Worm (Caenorhabditis elegans): ENCODE data around the gene ZC239.17.

- no peak for TF ChIP-seq ama-1 (optimal IDR thresholded peaks at IDR 0.05)
- no peak for TF ChIP-seq egl-27 (tag; optimal IDR thresholded peaks at IDR 0.05)
- TF ChIP-seq unc-62 (GFP tag; optimal IDR thresholded peaks at IDR 0.05 in 1 of 2): no peak
- no peak for TF ChIP-seq unc-62 (tag; optimal IDR thresholded peaks at IDR 0.05)
- TF ChIP-seq snpc-4 (tag; optimal IDR thresholded peaks at IDR 0.05): no peak
- TF ChIP-seq aha-1 (tag): no peak
- no peak for TF ChIP-seq rbr-2 (tag; optimal IDR thresholded peaks at IDR 0.05)
- TF ChIP-seq ceh-82 (tag; optimal IDR thresholded peaks at IDR 0.05): no peak
- TF ChIP-seq pqm-1 (tag; optimal IDR thresholded peaks at IDR 0.05): no peak
- TF ChIP-seq nhr-237 (tag; optimal IDR thresholded peaks at IDR 0.05): no peak
- TF ChIP-seq lin-13 (GFP tag; optimal IDR thresholded peaks at IDR 0.05): no peak
- no peak for TF ChIP-seq ceh-62 (tag; optimal IDR thresholded peaks at IDR 0.05)
- TF ChIP-seq nhr-11 (tag; optimal IDR thresholded peaks at IDR 0.05): no peak
- no peak for TF ChIP-seq hlh-11 (tag; optimal IDR thresholded peaks at IDR 0.05)
These were observed 29.9 kb downstream of the ZC239.17 start for ce11 chrII:3195739-3196138.

Data from whole organism, L4 larva.